Fruit fly (Drosophila melanogaster) whole organism, embryonic: ENCODE data around the gene orion.
A peak's percentile ranks its signal among the peaks of the same experiment; 100 is the strongest.

Experiments
- CG10267 ChIP-seq: fragments of 200-800 bp; sonication (Bioruptor generic); optimal IDR thresholded peaks from 2 replicates; lab custom pipeline; 2018; ENCODE audit warnings: missing biosample characterization, mild to moderate bottlenecking, missing genetic modification characterization, moderate library complexity
- CG11456 ChIP-seq: fragments of 200-800 bp; sonication (Bioruptor generic); IDR thresholded peaks from 3 replicates; pipeline ENCODE4 v1.3.6; 2022; ENCODE audit warnings: missing biosample characterization, missing genetic modification characterization
- CG11560 ChIP-seq: fragments of 200-800 bp; sonication (Bioruptor generic); IDR thresholded peaks from 3 replicates; pipeline ENCODE4 v1.3.6; 2022; ENCODE audit warnings: missing biosample characterization, missing genetic modification characterization
- CG11695 ChIP-seq: fragments of 200-800 bp; sonication (Bioruptor generic); IDR thresholded peaks from 3 replicates; pipeline ENCODE4 v1.3.6; 2022; ENCODE audit warnings: missing biosample characterization, missing genetic modification characterization
- CG12104 ChIP-seq: fragments of 200-800 bp; sonication (Bioruptor generic); optimal IDR thresholded peaks from 3 replicates; lab custom pipeline; 2016; ENCODE audit warnings: missing biosample characterization, missing genetic modification characterization
- CG12155 ChIP-seq: fragments of 200-800 bp; sonication (Bioruptor generic); optimal IDR thresholded peaks from 3 replicates; lab custom pipeline; 2016; ENCODE audit warnings: missing biosample characterization, missing genetic modification characterization
- CG13287 ChIP-seq: fragments of 200-800 bp; sonication (Bioruptor generic); IDR thresholded peaks from 2 replicates; pipeline ENCODE4 v1.3.6; 2022; ENCODE audit warnings: missing biosample characterization, missing genetic modification characterization; ENCODE audit not compliant: partially characterized antibody
- CG15269 ChIP-seq: fragments of 200-800 bp; sonication (Bioruptor generic); optimal IDR thresholded peaks from 2 replicates; lab custom pipeline; 2018; ENCODE audit warnings: missing biosample characterization, mild to moderate bottlenecking, missing genetic modification characterization, moderate library complexity
- CG1603 ChIP-seq: fragments of 200-800 bp; sonication (Bioruptor generic); optimal IDR thresholded peaks from 2 replicates; lab custom pipeline; 2019; ENCODE audit warnings: missing biosample characterization, mild to moderate bottlenecking, missing genetic modification characterization, moderate library complexity
- CG17385 ChIP-seq: fragments of 200-800 bp; sonication (Bioruptor generic); optimal IDR thresholded peaks from 3 replicates; lab custom pipeline; 2018; ENCODE audit warnings: missing biosample characterization, mild to moderate bottlenecking, missing genetic modification characterization
- CG17568 ChIP-seq: fragments of 200-800 bp; sonication (Bioruptor generic); optimal IDR thresholded peaks from 2 replicates; lab custom pipeline; 2018; ENCODE audit warnings: missing biosample characterization, mild to moderate bottlenecking, missing genetic modification characterization, moderate library complexity
- CG1832 ChIP-seq: fragments of 200-800 bp; sonication (Bioruptor generic); optimal IDR thresholded peaks from 2 replicates; lab custom pipeline; 2017; ENCODE audit warnings: missing biosample characterization, mild to moderate bottlenecking, missing genetic modification characterization, inconsistent platforms
- CG18476 ChIP-seq: fragments of 200-800 bp; sonication (Bioruptor generic); optimal IDR thresholded peaks from 2 replicates; lab custom pipeline; 2016; ENCODE audit warnings: missing biosample characterization, mild to moderate bottlenecking, missing genetic modification characterization
- CG18764 ChIP-seq: fragments of 200-800 bp; sonication (Bioruptor generic); optimal IDR thresholded peaks from 3 replicates; lab custom pipeline; 2016; ENCODE audit warnings: missing biosample characterization, missing genetic modification characterization
- CG2678 ChIP-seq: fragments of 200-800 bp; sonication (Bioruptor generic); optimal IDR thresholded peaks from 3 replicates; lab custom pipeline; 2019; ENCODE audit warnings: missing biosample characterization, mild to moderate bottlenecking, missing genetic modification characterization, moderate library complexity
- CG2889 ChIP-seq: fragments of 200-800 bp; sonication (Bioruptor generic); IDR thresholded peaks from 3 replicates; pipeline ENCODE4 v1.3.6; 2022; ENCODE audit warnings: missing biosample characterization, missing genetic modification characterization
- CG31388 ChIP-seq: fragments of 200-800 bp; sonication (Bioruptor generic); optimal IDR thresholded peaks from 2 replicates; lab custom pipeline; 2016; ENCODE audit warnings: missing biosample characterization, missing genetic modification characterization
- CG4730 ChIP-seq: fragments of 200-800 bp; sonication (Bioruptor generic); IDR thresholded peaks from 2 replicates; pipeline ENCODE4 v1.3.6; 2022; ENCODE audit warnings: missing biosample characterization, missing genetic modification characterization
- CG6689 ChIP-seq: fragments of 200-800 bp; sonication (Bioruptor generic); IDR thresholded peaks from 2 replicates; pipeline ENCODE4 v1.3.6; 2022; ENCODE audit warnings: missing biosample characterization, missing genetic modification characterization
- CG7271 ChIP-seq: fragments of 200-800 bp; sonication (Bioruptor generic); optimal IDR thresholded peaks from 2 replicates; lab custom pipeline; 2018; ENCODE audit warnings: missing biosample characterization, mild to moderate bottlenecking, missing genetic modification characterization, moderate library complexity
- CG8478 ChIP-seq: fragments of >200 bp; optimal IDR thresholded peaks from 2 replicates; lab custom pipeline; 2018
- Drgx ChIP-seq: fragments of 200-800 bp; sonication (Bioruptor generic); IDR thresholded peaks from 2 replicates; pipeline ENCODE4 v1.3.6; 2022; ENCODE audit warnings: missing biosample characterization, missing genetic modification characterization
- Ets97D ChIP-seq: fragments of 200-800 bp; sonication (Bioruptor generic); optimal IDR thresholded peaks from 3 replicates; lab custom pipeline; 2016; ENCODE audit warnings: missing biosample characterization, missing genetic modification characterization
- H15 ChIP-seq: fragments of 200-800 bp; sonication (Bioruptor generic); IDR thresholded peaks from 3 replicates; pipeline ENCODE4 v1.3.6; 2022; ENCODE audit warnings: missing biosample characterization, missing genetic modification characterization
- Neu2 ChIP-seq: fragments of 200-800 bp; sonication (Bioruptor generic); optimal IDR thresholded peaks from 3 replicates; lab custom pipeline; 2016; ENCODE audit warnings: missing biosample characterization, missing genetic modification characterization, borderline replicate concordance
- Nf-YB ChIP-seq: fragments of 200-800 bp; sonication (Bioruptor generic); optimal IDR thresholded peaks from 3 replicates; lab custom pipeline; 2019; ENCODE audit warnings: missing biosample characterization, mild to moderate bottlenecking, missing genetic modification characterization, moderate library complexity
- Six4 ChIP-seq: fragments of 200-800 bp; sonication (Bioruptor generic); optimal IDR thresholded peaks from 2 replicates; lab custom pipeline; 2016; ENCODE audit warnings: missing biosample characterization, missing genetic modification characterization
- TFAM ChIP-seq: fragments of 200-800 bp; sonication (Bioruptor generic); optimal IDR thresholded peaks from 2 replicates; lab custom pipeline; 2017; ENCODE audit warnings: missing biosample characterization, missing genetic modification characterization, inconsistent platforms
- aop ChIP-seq: fragments of 200-800 bp; sonication (Bioruptor generic); IDR thresholded peaks from 2 replicates; pipeline ENCODE4 v1.3.6; 2022; ENCODE audit warnings: missing biosample characterization, missing genetic modification characterization
- ap ChIP-seq: fragments of 200-800 bp; sonication (Bioruptor generic); IDR thresholded peaks from 2 replicates; pipeline ENCODE4 v1.3.6; 2022; ENCODE audit warnings: missing biosample characterization, missing genetic modification characterization
- ato ChIP-seq: fragments of 200-800 bp; sonication (Bioruptor generic); IDR thresholded peaks from 2 replicates; pipeline ENCODE4 v1.3.6; 2022; ENCODE audit warnings: missing biosample characterization, missing genetic modification characterization; ENCODE audit not compliant: partially characterized antibody
- bowl ChIP-seq: fragments of 200-800 bp; sonication (Bioruptor generic); IDR thresholded peaks from 2 replicates; pipeline ENCODE4 v1.3.6; 2022; ENCODE audit warnings: missing biosample characterization, missing genetic modification characterization
- btn ChIP-seq: fragments of 200-800 bp; sonication (Bioruptor generic); optimal IDR thresholded peaks from 2 replicates; lab custom pipeline; 2016; ENCODE audit warnings: missing biosample characterization, missing genetic modification characterization
- caup ChIP-seq: fragments of 200-800 bp; sonication (Bioruptor generic); optimal IDR thresholded peaks from 3 replicates; lab custom pipeline; 2017; ENCODE audit warnings: missing biosample characterization, mild to moderate bottlenecking, missing genetic modification characterization, moderate library complexity; ENCODE audit not compliant: severe bottlenecking
- crc ChIP-seq: fragments of 200-800 bp; sonication (Bioruptor generic); optimal IDR thresholded peaks from 2 replicates; lab custom pipeline; 2016; ENCODE audit warnings: missing biosample characterization, missing genetic modification characterization
- da ChIP-seq: fragments of 200-800 bp; sonication (Bioruptor generic); optimal IDR thresholded peaks from 2 replicates; lab custom pipeline; 2016; ENCODE audit warnings: missing biosample characterization, missing genetic modification characterization
- dimm ChIP-seq: fragments of 200-800 bp; sonication (Bioruptor generic); IDR thresholded peaks from 2 replicates; pipeline ENCODE4 v1.3.6; 2022; ENCODE audit warnings: missing biosample characterization, missing genetic modification characterization
- ewg ChIP-seq: fragments of 200-800 bp; sonication (Bioruptor generic); optimal IDR thresholded peaks from 3 replicates; lab custom pipeline; 2017; ENCODE audit warnings: mild to moderate bottlenecking, missing biosample characterization, missing genetic modification reagents, missing genetic modification characterization
- ftz-f1 ChIP-seq: fragments of 200-800 bp; sonication (Bioruptor generic); optimal IDR thresholded peaks from 2 replicates; lab custom pipeline; 2016; ENCODE audit warnings: missing biosample characterization, missing genetic modification characterization
- grau ChIP-seq: fragments of 200-800 bp; optimal IDR thresholded peaks from 3 replicates; lab custom pipeline; 2019; ENCODE audit warnings: missing biosample characterization, mild to moderate bottlenecking, missing genetic modification characterization, moderate library complexity
- hbn ChIP-seq: fragments of 200-800 bp; sonication (Bioruptor generic); IDR thresholded peaks from 2 replicates; pipeline ENCODE4 v1.3.6; 2022; ENCODE audit warnings: missing biosample characterization, missing genetic modification characterization; ENCODE audit not compliant: partially characterized antibody
- her ChIP-seq: fragments of 200-800 bp; sonication (Bioruptor generic); optimal IDR thresholded peaks from 2 replicates; lab custom pipeline; 2016; ENCODE audit warnings: missing biosample characterization, missing genetic modification characterization
- lov ChIP-seq, 2 experiments: fragments of 200-800 bp in 1 of 2; fragments of >200 bp in 1 of 2; sonication (Bioruptor generic) in 1 of 2; IDR thresholded peaks in 1 of 2; optimal IDR thresholded peaks in 1 of 2; 2 replicates in 1 of 2; 3 replicates in 1 of 2; pipeline versions ENCODE4 v1.3.6 to Lab custom; 2017 to 2022; ENCODE audit warnings: missing biosample characterization in 1 of 2, missing genetic modification characterization in 1 of 2
- ro ChIP-seq: fragments of 200-800 bp; sonication (Bioruptor generic); IDR thresholded peaks from 2 replicates; pipeline ENCODE4 v1.3.6; 2022; ENCODE audit warnings: missing biosample characterization, missing genetic modification characterization
- slp2 ChIP-seq: fragments of 200-800 bp; sonication (Bioruptor generic); optimal IDR thresholded peaks from 2 replicates; lab custom pipeline; 2016; ENCODE audit warnings: missing biosample characterization, missing genetic modification characterization
- sna ChIP-seq: fragments of 200-800 bp; sonication (Bioruptor generic); IDR thresholded peaks from 2 replicates; pipeline ENCODE4 v1.3.6; 2022; ENCODE audit warnings: missing biosample characterization, missing genetic modification characterization; ENCODE audit not compliant: partially characterized antibody
- stwl ChIP-seq: fragments of 200-800 bp; sonication (Bioruptor generic); optimal IDR thresholded peaks from 3 replicates; lab custom pipeline; 2018; ENCODE audit warnings: missing biosample characterization, mild to moderate bottlenecking, missing genetic modification characterization, moderate library complexity
- tna ChIP-seq: fragments of 200-800 bp; sonication (Bioruptor generic); IDR thresholded peaks from 2 replicates; pipeline ENCODE4 v1.3.6; 2022; ENCODE audit warnings: missing biosample characterization, missing genetic modification characterization; ENCODE audit not compliant: partially characterized antibody
- trh ChIP-seq: fragments of 200-800 bp; sonication (Bioruptor generic); optimal IDR thresholded peaks from 2 replicates; lab custom pipeline; 2016; ENCODE audit warnings: missing biosample characterization, missing genetic modification characterization

Gene orion

dm6 chrX:7920081-7920688 is 26.5 kb downstream of the orion start, which contains the start of the genes hdm and Ykt6 (continued):
- TF ChIP-seq Nf-YB, result peak; percentile 47
- TF ChIP-seq CG12104 (GFP tag; lab: Kevin White, UChicago), result peak; percentile 51
- peak; percentile 70 for TF ChIP-seq Drgx (GFP tag; lab: Robert Waterston, UW)
- TF ChIP-seq her (GFP tag; lab: Kevin White, UChicago), result peak; percentile 87
- TF ChIP-seq CG13287 (GFP tag; lab: Robert Waterston, UW), result peak; percentile 98
- TF ChIP-seq hbn (GFP tag; lab: Robert Waterston, UW), result peak; percentile 96
- TF ChIP-seq CG4730 (GFP tag; lab: Robert Waterston, UW), result peak; percentile 77; the same call in 1 of the 2 replicates
- no peak for TF ChIP-seq TFAM (GFP tag; lab: Kevin White, UChicago)
- TF ChIP-seq Six4, result peak; percentile 68
- peak; percentile 8 for TF ChIP-seq CG31388 (GFP tag; lab: Kevin White, UChicago)
- peak; percentile 85 for TF ChIP-seq ewg (GFP tag; lab: Kevin White, UChicago)
- TF ChIP-seq bowl (GFP tag; lab: Robert Waterston, UW), result peak; percentile 63; the same call in 1 of the 2 replicates
- TF ChIP-seq slp2 (GFP tag; lab: Kevin White, UChicago), result peak; percentile 67
- TF ChIP-seq dimm (GFP tag; lab: Robert Waterston, UW), result no peak
- TF ChIP-seq CG1832 (GFP tag; lab: Kevin White, UChicago), result no peak
- TF ChIP-seq grau, result no peak
- TF ChIP-seq CG15269, result no peak
- no peak; the same call in 1 of the 3 replicates for TF ChIP-seq CG11456 (GFP tag; lab: Robert Waterston, UW)
- TF ChIP-seq CG12155 (GFP tag; lab: Kevin White, UChicago), result peak; percentile 86
- TF ChIP-seq crc, result peak; percentile 73
- TF ChIP-seq ftz-f1 (GFP tag; lab: Kevin White, UChicago), result no peak
- TF ChIP-seq tna (GFP tag; lab: Robert Waterston, UW), result peak; percentile 91
- peak; percentile 23 for TF ChIP-seq btn
- no peak for TF ChIP-seq CG2678 (tag; lab: Kevin White, UChicago)
- peak; percentile 65; the same call in 2 of the 3 replicates for TF ChIP-seq CG11560 (tag; lab: Robert Waterston, UW)
- TF ChIP-seq CG1603 (tag; lab: Kevin White, UChicago), result peak; percentile 91
- TF ChIP-seq Ets97D, result peak; percentile 73
- peak; percentile 56 for TF ChIP-seq CG18476
- TF ChIP-seq CG10267, result peak; percentile 76
- TF ChIP-seq lov (optimal IDR thresholded peaks at IDR 0.05; lab: Kevin White, UChicago), result no peak
- peak; percentile 69; the same call in 1 of the 3 replicates for TF ChIP-seq lov (GFP tag; IDR thresholded peaks at IDR 0.05; lab: Robert Waterston, UW)
- peak; percentile 41 for TF ChIP-seq CG7271
- peak; percentile 85 for TF ChIP-seq H15 (GFP tag; lab: Robert Waterston, UW)
- TF ChIP-seq ap (GFP tag; lab: Robert Waterston, UW), result peak; percentile 75
- 0 out of 2 replicates have a peak, but pooled peaks have one; percentile 44 for TF ChIP-seq ro (GFP tag; lab: Robert Waterston, UW)
- peak; percentile 34 for TF ChIP-seq trh (GFP tag; lab: Kevin White, UChicago)
- TF ChIP-seq CG18764 (GFP tag; lab: Kevin White, UChicago), result peak; percentile 70
- TF ChIP-seq CG2889 (GFP tag; lab: Robert Waterston, UW), result peak; percentile 67; the same call in 2 of the 3 replicates
- TF ChIP-seq CG17568 (GFP tag; lab: Kevin White, UChicago), result no peak
- peak; percentile 81 for TF ChIP-seq CG11695
- TF ChIP-seq stwl, result peak; percentile 42
- peak; percentile 26 for TF ChIP-seq da (GFP tag; lab: Kevin White, UChicago)
- TF ChIP-seq ato (GFP tag; lab: Robert Waterston, UW), result peak; percentile 86
- peak; percentile 73 for TF ChIP-seq caup (GFP tag; lab: Kevin White, UChicago)
- TF ChIP-seq sna (GFP tag; lab: Robert Waterston, UW), result peak; percentile 97
- TF ChIP-seq CG8478, result no peak
- peak; percentile 77 for TF ChIP-seq CG6689
- peak; percentile 43; the same call in 1 of the 2 replicates for TF ChIP-seq aop (GFP tag; lab: Robert Waterston, UW)
- peak; percentile 70 for TF ChIP-seq CG17385
- peak; percentile 97 for TF ChIP-seq Neu2 (GFP tag; lab: Kevin White, UChicago)
